Fruit fly (Drosophila melanogaster) whole organism, embryonic: ENCODE measurements around the gene CG14362.

Experiments used
- CG13775 ChIP-seq: fragments of 200-800 bp; sonication (Bioruptor generic); optimal IDR thresholded peaks from 3 replicates; lab custom pipeline; 2017; ENCODE audit warnings: missing biosample characterization, mild to moderate bottlenecking, missing genetic modification characterization
- Nf-YA ChIP-seq: fragments of 200-800 bp; sonication (Bioruptor generic); IDR thresholded peaks from 2 replicates; pipeline ENCODE4 v1.3.6; 2022; ENCODE audit warnings: missing biosample characterization, missing genetic modification characterization

- no peak for TF ChIP-seq CG13775
- TF ChIP-seq Nf-YA (GFP tag; lab: Robert Waterston, UW), result no peak
These were observed 21.7 kb downstream of the CG14362 start for dm6 chr3R:13833515-13833914.
